Worm (Caenorhabditis elegans): ENCODE data around the gene T07E3.2.
A peak's percentile ranks its signal among the peaks of the same experiment; 100 is the strongest.

The T07E3.2 gene

DNA sequence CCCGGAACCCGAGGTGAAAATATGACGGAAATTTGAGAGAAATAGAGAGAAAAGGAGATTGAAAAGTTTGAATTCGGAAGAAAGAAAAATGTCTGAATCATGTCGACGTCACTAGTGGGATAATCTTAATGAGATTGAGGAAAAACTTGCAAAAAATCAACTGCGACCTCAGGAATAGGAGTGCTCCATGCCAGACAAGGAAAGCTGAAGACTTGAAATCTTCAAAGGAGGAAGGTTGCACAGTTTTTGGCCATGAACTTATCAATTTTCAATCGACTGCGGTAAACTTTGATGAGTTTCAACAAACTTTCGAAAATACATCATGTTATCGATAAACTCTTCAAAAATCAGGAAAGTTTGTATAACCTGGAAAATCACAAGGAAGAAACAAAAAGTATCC lies 5.9 kb downstream of the T07E3.2 start, which contains the start of gene pdf-1:
Gene pdf-1 (minus strand): TSS at position 101 of the 400 bp plus-strand sequence.
- TF ChIP-seq ref-2 (tag; optimal IDR thresholded peaks at IDR 0.05) (no peak), odd-2 (tag; optimal IDR thresholded peaks at IDR 0.05) (no peak), Y22D7AL.16 (tag; optimal IDR thresholded peaks at IDR 0.05) (no peak), ets-4 (tag; optimal IDR thresholded peaks at IDR 0.05) (no peak), ahr-1 (tag; optimal IDR thresholded peaks at IDR 0.05) (no peak), pag-3 (tag; optimal IDR thresholded peaks at IDR 0.05; ENCODE audit: borderline replicate concordance) (no peak), ceh-14 (tag; optimal IDR thresholded peaks at IDR 0.05) (no peak)

DNA sequence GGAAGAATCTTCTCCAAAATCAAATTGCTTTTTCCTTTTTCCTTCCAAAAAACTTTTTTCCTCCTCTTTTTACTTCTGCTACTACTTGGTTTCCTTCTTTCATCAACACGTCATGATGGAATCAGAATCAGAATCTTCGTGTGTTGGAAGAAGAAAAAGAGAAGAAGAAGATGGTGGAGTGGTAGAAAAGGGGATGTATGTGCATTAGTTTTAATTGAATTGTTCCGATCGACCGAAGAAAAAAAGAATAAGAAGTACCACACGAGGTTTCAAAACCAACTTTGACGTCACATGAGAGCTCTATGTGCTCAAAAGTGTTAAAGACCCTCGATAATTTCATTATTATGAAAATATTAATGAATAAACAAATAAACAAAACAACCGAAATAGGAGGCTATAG lies 8.3 kb downstream of the T07E3.2 start:
- TF ChIP-seq nfya-1 (tag; optimal IDR thresholded peaks at IDR 0.05) (no peak), unc-42 (tag; optimal IDR thresholded peaks at IDR 0.05) (peak; percentile 69)

DNA sequence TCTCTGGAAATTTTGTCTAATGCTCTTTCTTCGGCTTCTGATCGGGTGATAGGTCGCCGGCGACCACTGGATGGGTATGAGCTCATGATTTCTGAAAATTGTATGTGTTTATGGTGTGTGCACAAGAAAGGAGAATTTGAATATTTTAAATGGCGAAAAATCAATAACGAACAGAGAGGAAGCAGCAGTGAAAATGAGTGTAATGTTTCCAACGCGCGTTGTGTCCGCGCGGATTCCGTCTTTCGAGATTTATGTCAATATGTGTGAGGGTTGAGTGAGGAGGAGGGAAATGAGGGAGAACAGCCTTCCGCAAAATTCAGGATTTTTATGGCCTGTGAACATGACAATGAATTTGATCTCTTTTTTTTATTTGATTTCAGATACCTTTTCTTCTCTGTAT lies 22.2 kb downstream of the T07E3.2 start, which contains the start of gene flap-1:
Gene flap-1 (minus strand): TSS at position 101 of the 400 bp plus-strand sequence.
- TF ChIP-seq tbx-2 (tag; optimal IDR thresholded peaks at IDR 0.05) (no peak), ets-4 (tag; optimal IDR thresholded peaks at IDR 0.05) (no peak), ceh-30 (tag; optimal IDR thresholded peaks at IDR 0.05) (no peak), ceh-48 (tag; optimal IDR thresholded peaks at IDR 0.05) (peak; percentile 45), nhr-232 (tag; optimal IDR thresholded peaks at IDR 0.05) (no peak), unc-55 (GFP tag; optimal IDR thresholded peaks at IDR 0.05) (peak; percentile 42), K02D7.2 (tag; optimal IDR thresholded peaks at IDR 0.05) (no peak), ceh-22 (tag; optimal IDR thresholded peaks at IDR 0.05) (no peak), T23F11.4 (GFP tag; optimal IDR thresholded peaks at IDR 0.05) (no peak), che-1 (tag; optimal IDR thresholded peaks at IDR 0.05) (no peak)

DNA sequence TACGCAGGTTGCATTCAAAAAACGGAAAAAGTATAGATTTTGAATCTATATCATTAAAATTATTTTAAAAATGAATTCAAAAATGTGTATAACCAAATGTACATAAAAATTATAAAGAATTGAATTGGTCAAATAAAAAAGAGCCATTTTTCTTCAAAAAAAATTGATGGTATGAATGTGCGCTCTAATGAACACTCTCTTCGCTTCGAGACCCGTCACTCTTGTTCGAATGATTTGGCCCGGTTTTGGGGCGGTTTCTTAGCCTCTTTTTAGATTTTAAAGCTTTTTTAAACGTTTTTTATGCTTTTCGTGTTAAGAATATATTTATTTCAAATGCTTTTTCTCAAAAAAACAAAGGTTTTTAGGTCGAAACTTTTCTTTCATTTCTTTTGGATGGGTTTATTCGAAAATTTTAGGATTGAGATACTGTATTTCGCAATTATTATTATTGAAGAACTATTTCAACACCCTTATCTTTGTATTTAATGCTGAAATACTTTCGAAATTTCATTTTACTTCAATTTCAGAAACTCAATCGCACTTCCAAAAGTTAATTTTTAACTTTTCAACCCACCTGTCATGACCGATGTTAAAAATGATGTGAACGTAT lies 23.2 kb downstream of the T07E3.2 start, which contains the start of gene inf-1:
Gene inf-1 (plus strand): TSS at position 577 of the 610 bp plus-strand sequence.
- TF ChIP-seq fkh-6 (tag; optimal IDR thresholded peaks at IDR 0.05) (no peak), ceh-6 (GFP tag; optimal IDR thresholded peaks at IDR 0.05) (no peak), hlh-15 (tag; optimal IDR thresholded peaks at IDR 0.05) (no peak), ceh-34 (tag; optimal IDR thresholded peaks at IDR 0.05) (no peak), hlh-30 (tag; optimal IDR thresholded peaks at IDR 0.05; ENCODE audit: insufficient read depth) (no peak), tbx-7 (tag; optimal IDR thresholded peaks at IDR 0.05) (no peak), pha-2 (tag; optimal IDR thresholded peaks at IDR 0.05) (no peak), dmd-4 (tag; optimal IDR thresholded peaks at IDR 0.05; ENCODE audit: borderline replicate concordance) (no peak), zip-5 (tag; optimal IDR thresholded peaks at IDR 0.05) (no peak), ceh-30 (tag; optimal IDR thresholded peaks at IDR 0.05) (no peak), madf-2 (tag; optimal IDR thresholded peaks at IDR 0.05) (no peak), ceh-19 (GFP tag; optimal IDR thresholded peaks at IDR 0.05) (no peak), odd-2 (tag; optimal IDR thresholded peaks at IDR 0.05) (no peak), K09A11.1 (tag; optimal IDR thresholded peaks at IDR 0.05; ENCODE audit: insufficient read depth) (no peak), ztf-16 (tag; optimal IDR thresholded peaks at IDR 0.05) (no peak), sox-4 (tag; optimal IDR thresholded peaks at IDR 0.05) (no peak), ref-2 (tag; optimal IDR thresholded peaks at IDR 0.05) (no peak), ceh-24 (tag; optimal IDR thresholded peaks at IDR 0.05) (no peak), unc-86 (tag; optimal IDR thresholded peaks at IDR 0.05) (no peak)

DNA sequence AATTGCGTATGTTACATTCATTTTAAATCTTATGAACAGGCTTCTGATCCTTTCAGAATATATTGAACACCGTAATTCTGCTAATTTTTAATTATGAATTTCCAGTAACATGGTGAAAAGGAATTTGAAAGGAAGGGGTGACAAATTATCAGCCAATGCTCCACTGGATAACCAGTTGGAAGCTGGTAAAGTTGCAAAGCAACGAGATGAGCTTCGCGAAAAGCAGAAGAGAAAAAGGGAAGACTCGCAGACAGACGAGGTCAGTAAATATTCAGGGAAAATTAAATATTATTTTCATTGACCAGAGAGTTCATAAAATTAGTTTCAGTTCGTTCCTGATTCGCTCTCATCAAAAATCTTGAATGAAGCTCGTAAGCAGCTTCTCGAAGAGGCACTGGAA lies 25.4 kb downstream of the T07E3.2 start, which contains the start of gene byn-1:
Gene byn-1 (plus strand): TSS at position 106 of the 400 bp plus-strand sequence.
- no peak for TF ChIP-seq odd-2 (tag; optimal IDR thresholded peaks at IDR 0.05)
- TF ChIP-seq K09A11.1 (tag; optimal IDR thresholded peaks at IDR 0.05; ENCODE audit: insufficient read depth), result no peak
- TF ChIP-seq ceh-18 (tag; optimal IDR thresholded peaks at IDR 0.05), result no peak
